Fruit fly (Drosophila melanogaster) whole organism, pupa: ENCODE data around the gene Bgb.

Experiments
- CG13204 ChIP-seq: fragments of 200-800 bp; sonication (Bioruptor generic); optimal IDR thresholded peaks from 2 replicates; lab custom pipeline; 2018; ENCODE audit warnings: missing biosample characterization, mild to moderate bottlenecking, missing genetic modification characterization, moderate library complexity
- CG4496 ChIP-seq: fragments of 200-800 bp; sonication (Bioruptor generic); IDR thresholded peaks from 3 replicates; pipeline ENCODE4 v1.3.6; 2022; ENCODE audit warnings: missing biosample characterization, missing genetic modification characterization
- D1 ChIP-seq: fragments of 200-800 bp; sonication (Bioruptor generic); optimal IDR thresholded peaks from 2 replicates; lab custom pipeline; 2018; ENCODE audit warnings: missing biosample characterization, mild to moderate bottlenecking, missing genetic modification characterization, moderate library complexity
- EcR ChIP-seq: fragments of 200-800 bp; sonication (Bioruptor generic); optimal IDR thresholded peaks from 3 replicates; lab custom pipeline; 2019; ENCODE audit warnings: missing biosample characterization, missing genetic modification characterization, mild to moderate bottlenecking, moderate library complexity, missing genetic modification reagents
- Pif1A ChIP-seq: fragments of 200-800 bp; sonication (Bioruptor generic); optimal IDR thresholded peaks from 3 replicates; lab custom pipeline; 2016; ENCODE audit warnings: missing biosample characterization, missing genetic modification characterization
- gl ChIP-seq: fragments of 200-800 bp; sonication (Bioruptor generic); optimal IDR thresholded peaks from 2 replicates; lab custom pipeline; 2018; ENCODE audit warnings: missing biosample characterization, mild to moderate bottlenecking, missing genetic modification characterization

dm6 chr3L:1636886-1637285 lies 2.6 kb upstream of the Bgb start:
- TF ChIP-seq Pif1A (no peak), CG13204 (GFP tag; lab: Kevin White, UChicago) (no peak), D1 (tag; lab: Kevin White, UChicago) (no peak), gl (tag; lab: Kevin White, UChicago) (no peak), EcR (GFP tag; lab: Kevin White, UChicago) (no peak), CG4496 (GFP tag; lab: Robert Waterston, UW) (no peak)
